Fruit fly (Drosophila melanogaster) whole organism, pupa: ENCODE data around the gene N.

Source experiments
- CG10348 ChIP-seq: fragments of 200-800 bp; sonication (Bioruptor generic); IDR thresholded peaks from 2 replicates; pipeline ENCODE4 v1.3.6; 2022; ENCODE audit warnings: missing biosample characterization, missing genetic modification characterization
- CG12605 ChIP-seq: fragments of 200-800 bp; sonication (Bioruptor generic); IDR thresholded peaks from 2 replicates; pipeline ENCODE4 v1.3.6; 2022; ENCODE audit warnings: missing biosample characterization, missing genetic modification characterization
- CG13204 ChIP-seq: fragments of 200-800 bp; sonication (Bioruptor generic); optimal IDR thresholded peaks from 2 replicates; lab custom pipeline; 2018; ENCODE audit warnings: missing biosample characterization, mild to moderate bottlenecking, missing genetic modification characterization, moderate library complexity
- CG14655 ChIP-seq: fragments of 200-800 bp; sonication (Bioruptor generic); optimal IDR thresholded peaks from 3 replicates; lab custom pipeline; 2017; ENCODE audit warnings: mild to moderate bottlenecking, missing biosample characterization, missing genetic modification reagents, missing genetic modification characterization
- CG15710 ChIP-seq: fragments of 200-800 bp; sonication (Bioruptor generic); optimal IDR thresholded peaks from 2 replicates; lab custom pipeline; 2018; ENCODE audit warnings: missing biosample characterization, mild to moderate bottlenecking, missing genetic modification characterization, moderate library complexity
- CG17806 ChIP-seq: fragments of 200-800 bp; sonication (Bioruptor generic); optimal IDR thresholded peaks from 2 replicates; lab custom pipeline; 2018; ENCODE audit warnings: missing biosample characterization, mild to moderate bottlenecking, missing genetic modification characterization, moderate library complexity
- CG32121 ChIP-seq: fragments of 200-800 bp; sonication (Bioruptor generic); IDR thresholded peaks from 2 replicates; pipeline ENCODE4 v1.3.6; 2022; ENCODE audit warnings: missing biosample characterization, missing genetic modification characterization
- CG34367 ChIP-seq: fragments of 200-800 bp; sonication (Bioruptor generic); optimal IDR thresholded peaks from 2 replicates; lab custom pipeline; 2018; ENCODE audit warnings: missing biosample characterization, mild to moderate bottlenecking, missing genetic modification characterization
- CG4496 ChIP-seq: fragments of 200-800 bp; sonication (Bioruptor generic); IDR thresholded peaks from 3 replicates; pipeline ENCODE4 v1.3.6; 2022; ENCODE audit warnings: missing biosample characterization, missing genetic modification characterization
- CG8159 ChIP-seq: fragments of 200-800 bp; sonication (Bioruptor generic); optimal IDR thresholded peaks from 3 replicates; lab custom pipeline; 2018; ENCODE audit warnings: missing biosample characterization, mild to moderate bottlenecking, missing genetic modification characterization, moderate library complexity
- CG8301 ChIP-seq: fragments of 200-800 bp; sonication (Bioruptor generic); optimal IDR thresholded peaks from 2 replicates; lab custom pipeline; 2018; ENCODE audit warnings: missing biosample characterization, mild to moderate bottlenecking, missing genetic modification characterization
- CG9948 ChIP-seq: fragments of 200-800 bp; sonication (Bioruptor generic); optimal IDR thresholded peaks from 2 replicates; lab custom pipeline; 2018; ENCODE audit warnings: missing biosample characterization, mild to moderate bottlenecking, missing genetic modification characterization, moderate library complexity
- D1 ChIP-seq: fragments of 200-800 bp; sonication (Bioruptor generic); optimal IDR thresholded peaks from 2 replicates; lab custom pipeline; 2018; ENCODE audit warnings: missing biosample characterization, mild to moderate bottlenecking, missing genetic modification characterization, moderate library complexity
- EcR ChIP-seq: fragments of 200-800 bp; sonication (Bioruptor generic); optimal IDR thresholded peaks from 3 replicates; lab custom pipeline; 2019; ENCODE audit warnings: missing biosample characterization, missing genetic modification characterization, mild to moderate bottlenecking, moderate library complexity, missing genetic modification reagents
- Ets98B ChIP-seq: fragments of 200-800 bp; sonication (Bioruptor generic); IDR thresholded peaks from 2 replicates; pipeline ENCODE4 v1.3.6; 2022; ENCODE audit warnings: missing biosample characterization, missing genetic modification characterization
- Pif1A ChIP-seq: fragments of 200-800 bp; sonication (Bioruptor generic); optimal IDR thresholded peaks from 3 replicates; lab custom pipeline; 2016; ENCODE audit warnings: missing biosample characterization, missing genetic modification characterization
- Pif1B ChIP-seq: fragments of 200-800 bp; sonication (Bioruptor generic); optimal IDR thresholded peaks from 3 replicates; lab custom pipeline; 2016; ENCODE audit warnings: missing biosample characterization, missing genetic modification characterization
- Snoo ChIP-seq: fragments of 200-800 bp; sonication (Bioruptor generic); optimal IDR thresholded peaks from 3 replicates; lab custom pipeline; 2017; ENCODE audit warnings: missing biosample characterization, mild to moderate bottlenecking, missing genetic modification characterization, inconsistent platforms
- fd96Ca ChIP-seq: fragments of 200-800 bp; sonication (Bioruptor generic); IDR thresholded peaks from 3 replicates; pipeline ENCODE4 v1.3.6; 2022; ENCODE audit warnings: missing biosample characterization, missing genetic modification characterization
- gl ChIP-seq: fragments of 200-800 bp; sonication (Bioruptor generic); optimal IDR thresholded peaks from 2 replicates; lab custom pipeline; 2018; ENCODE audit warnings: missing biosample characterization, mild to moderate bottlenecking, missing genetic modification characterization
- rn ChIP-seq: fragments of 200-800 bp; sonication (Bioruptor generic); IDR thresholded peaks from 2 replicates; pipeline ENCODE4 v1.3.6; 2022; ENCODE audit warnings: missing biosample characterization, missing genetic modification characterization

Gene N

dm6 chrX:3172217-3172616, 37.5 kb downstream of the N start:
- no peak for TF ChIP-seq CG32121
- no peak for TF ChIP-seq gl (tag; lab: Kevin White, UChicago)
- no peak for TF ChIP-seq D1 (tag; lab: Kevin White, UChicago)
- no peak for TF ChIP-seq Pif1A
- TF ChIP-seq Ets98B (GFP tag; lab: Robert Waterston, UW) = no peak
- TF ChIP-seq CG8159 (tag; lab: Kevin White, UChicago) = no peak
- TF ChIP-seq EcR (GFP tag; lab: Kevin White, UChicago) = no peak

- peak; percentile 47 for TF ChIP-seq Pif1A
- TF ChIP-seq CG15710 (tag; lab: Kevin White, UChicago) = peak; percentile 3
- TF ChIP-seq CG9948 (tag; lab: Kevin White, UChicago) = no peak
- TF ChIP-seq CG17806 (tag; lab: Kevin White, UChicago) = peak; percentile 17
- peak; percentile 9 for TF ChIP-seq Pif1B (GFP tag; lab: Kevin White, UChicago)
- peak; percentile 55; the same call in 1 of the 3 replicates for TF ChIP-seq CG4496 (GFP tag; lab: Robert Waterston, UW)
- TF ChIP-seq CG32121 = 0 out of 2 replicates have a peak, but pooled peaks have one; percentile 7
- no peak for TF ChIP-seq rn (GFP tag; lab: Robert Waterston, UW)
- TF ChIP-seq CG8301 (tag; lab: Kevin White, UChicago) = peak; percentile 2
- no peak for TF ChIP-seq EcR (GFP tag; lab: Kevin White, UChicago)
- TF ChIP-seq fd96Ca = peak; percentile 49; the same call in 1 of the 3 replicates
- peak; percentile 12; the same call in 1 of the 2 replicates for TF ChIP-seq Ets98B (GFP tag; lab: Robert Waterston, UW)
- TF ChIP-seq CG8159 (tag; lab: Kevin White, UChicago) = no peak
These were observed 38.4 kb downstream of the N start, which contains the start of gene CG18508 for dm6 chrX:3173072-3173471. Gene CG18508 (minus strand): TSS chrX:3173140.

dm6 chrX:3174374-3174773, 39.7 kb downstream of the N start, which contains the start of gene Fcp3C:
Gene Fcp3C (minus strand): TSS chrX:3174474.
- TF ChIP-seq CG8159 (tag; lab: Kevin White, UChicago) = no peak
- TF ChIP-seq Ets98B (GFP tag; lab: Robert Waterston, UW) = no peak
- no peak for TF ChIP-seq fd96Ca
- no peak for TF ChIP-seq CG13204 (GFP tag; lab: Kevin White, UChicago)
- no peak for TF ChIP-seq Pif1A
- TF ChIP-seq CG32121 = no peak
- no peak for TF ChIP-seq CG4496 (GFP tag; lab: Robert Waterston, UW)
- no peak for TF ChIP-seq CG14655 (GFP tag; lab: Kevin White, UChicago)
- no peak for TF ChIP-seq EcR (GFP tag; lab: Kevin White, UChicago)
- no peak for TF ChIP-seq CG12605 (GFP tag; lab: Robert Waterston, UW)
- TF ChIP-seq gl (tag; lab: Kevin White, UChicago) = no peak
- TF ChIP-seq, all 21 proteins: peak for 0

dm6 chrX:3174881-3175874, 40.5 kb downstream of the N start, which contains the start of gene CG3939:
Gene CG3939 (plus strand): TSS chrX:3175018.
- TF ChIP-seq Pif1B (GFP tag; lab: Kevin White, UChicago) (peak; percentile 8), D1 (tag; lab: Kevin White, UChicago) (no peak), CG4496 (GFP tag; lab: Robert Waterston, UW) (peak; percentile 69), CG14655 (GFP tag; lab: Kevin White, UChicago) (peak; percentile 7), CG17806 (tag; lab: Kevin White, UChicago) (no peak), rn (GFP tag; lab: Robert Waterston, UW) (no peak), CG12605 (GFP tag; lab: Robert Waterston, UW) (peak; percentile 81), CG15710 (tag; lab: Kevin White, UChicago) (peak; percentile 0), CG34367 (tag; lab: Kevin White, UChicago) (peak; percentile 30), gl (tag; lab: Kevin White, UChicago) (peak; percentile 55), Ets98B (GFP tag; lab: Robert Waterston, UW) (0 out of 2 replicates have a peak, but pooled peaks have one; percentile 13), CG13204 (GFP tag; lab: Kevin White, UChicago) (peak; percentile 16), fd96Ca (0 out of 3 replicates have a peak, but pooled peaks have one; percentile 46), Pif1A (peak; percentile 25), CG8159 (tag; lab: Kevin White, UChicago) (peak; percentile 21), CG8301 (tag; lab: Kevin White, UChicago) (no peak)

dm6 chrX:3176193-3176592, 41.5 kb downstream of the N start, which contains the start of gene dnc:
Gene dnc (plus strand): TSS chrX:3176440.
- no peak for TF ChIP-seq CG9948 (tag; lab: Kevin White, UChicago)
- TF ChIP-seq CG34367 (tag; lab: Kevin White, UChicago) = no peak
- peak; percentile 81 for TF ChIP-seq CG4496 (GFP tag; lab: Robert Waterston, UW)
- no peak for TF ChIP-seq gl (tag; lab: Kevin White, UChicago)
- TF ChIP-seq CG17806 (tag; lab: Kevin White, UChicago) = no peak
- peak; percentile 21 for TF ChIP-seq Pif1B (GFP tag; lab: Kevin White, UChicago)
- no peak for TF ChIP-seq CG8301 (tag; lab: Kevin White, UChicago)
- no peak for TF ChIP-seq CG13204 (GFP tag; lab: Kevin White, UChicago)
- peak; percentile 52 for TF ChIP-seq CG12605 (GFP tag; lab: Robert Waterston, UW)
- TF ChIP-seq D1 (tag; lab: Kevin White, UChicago) = no peak
- TF ChIP-seq rn (GFP tag; lab: Robert Waterston, UW) = no peak
- no peak for TF ChIP-seq Snoo (tag; lab: Kevin White, UChicago)
- TF ChIP-seq Ets98B (GFP tag; lab: Robert Waterston, UW) = peak; percentile 37; the same call in 1 of the 2 replicates
- TF ChIP-seq Pif1A = no peak
- no peak for TF ChIP-seq CG15710 (tag; lab: Kevin White, UChicago)
- no peak; the same call in 2 of the 3 replicates for TF ChIP-seq fd96Ca
- TF ChIP-seq CG10348 (GFP tag; lab: Robert Waterston, UW) = no peak
- TF ChIP-seq CG14655 (GFP tag; lab: Kevin White, UChicago) = no peak
- no peak for TF ChIP-seq CG8159 (tag; lab: Kevin White, UChicago)
- TF ChIP-seq CG32121 = no peak
- TF ChIP-seq EcR (GFP tag; lab: Kevin White, UChicago) = no peak
